Worm (Caenorhabditis elegans): Measurements from ENCODE around the gene kin-21.

kin-21 gene

DNA sequence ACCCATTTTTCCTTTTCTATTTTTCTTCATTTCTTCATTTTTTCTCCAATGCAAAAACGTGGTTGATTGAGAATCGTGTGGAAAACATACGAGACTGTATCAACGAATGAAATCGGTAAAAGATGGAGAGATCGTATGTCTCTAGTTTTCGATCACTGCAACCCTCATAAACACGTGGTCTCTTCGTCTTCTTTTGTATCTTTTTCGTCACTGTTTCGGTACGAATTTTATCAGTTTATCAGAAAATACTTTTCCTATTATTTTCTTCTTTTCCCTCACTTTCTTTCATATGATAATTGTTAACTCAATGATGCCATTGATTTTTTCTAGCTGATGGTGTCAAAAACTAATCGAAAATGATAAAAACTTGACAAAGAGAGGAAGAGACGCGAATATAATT is 43.0 kb downstream of the kin-21 start (continued):
- peak; percentile 89 for TF ChIP-seq nhr-80 (tag; optimal IDR thresholded peaks at IDR 0.05)
- TF ChIP-seq lin-35 (GFP tag; optimal IDR thresholded peaks at IDR 0.05): no peak
- no peak for TF ChIP-seq pbrm-1 (GFP tag; IDR thresholded peaks at IDR 0.05)
- no peak for TF ChIP-seq B0019.2 (GFP tag; conservative IDR thresholded peaks at IDR 0.05)
- TF ChIP-seq attf-5 (GFP tag; optimal IDR thresholded peaks at IDR 0.05): peak; percentile 14
- TF ChIP-seq egl-18 (GFP tag; IDR thresholded peaks at IDR 0.05): no peak
- TF ChIP-seq madf-10 (tag; optimal IDR thresholded peaks at IDR 0.05): no peak
- no peak for TF ChIP-seq bed-2 (GFP tag; IDR thresholded peaks at IDR 0.05)

DNA sequence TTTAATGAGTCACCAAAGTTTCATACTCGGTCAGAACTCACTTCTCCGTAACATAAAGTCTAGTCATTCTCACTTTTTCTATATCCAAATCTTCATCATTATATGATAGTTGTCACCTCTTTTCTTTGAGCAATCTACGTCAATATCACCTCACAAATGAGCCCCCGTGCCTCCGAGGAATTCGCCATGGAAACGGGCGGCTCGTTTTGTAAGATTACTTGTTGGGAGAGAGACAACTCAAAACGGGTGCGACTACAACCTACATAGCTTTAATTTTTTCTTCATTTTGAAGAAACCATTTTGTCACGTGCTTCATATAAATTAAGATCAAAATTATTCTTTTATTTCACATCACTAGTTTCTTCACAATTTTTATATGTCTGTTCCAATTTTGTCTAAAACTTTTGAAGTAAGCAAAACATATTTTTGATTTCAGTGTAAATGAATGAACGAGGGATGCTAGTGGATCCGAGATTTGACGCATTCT is 46.2 kb downstream of the kin-21 start, which contains the start of gene nhr-4:
Gene nhr-4, plus strand, starts transcription at position 437 of the 487 bp plus-strand sequence.
- TF ChIP-seq mes-4 (tag; optimal IDR thresholded peaks at IDR 0.05): no peak
- no peak for TF ChIP-seq T26A5.8 (tag; optimal IDR thresholded peaks at IDR 0.05)
- TF ChIP-seq atf-7 (tag; optimal IDR thresholded peaks at IDR 0.05): no peak
- TF ChIP-seq rpc-1 (optimal IDR thresholded peaks at IDR 0.05): no peak
- no peak for TF ChIP-seq rpc-1 (tag; optimal IDR thresholded peaks at IDR 0.05)
- no peak for TF ChIP-seq ekl-4 (GFP tag; IDR thresholded peaks at IDR 0.05)
- TF ChIP-seq tlf-1 (GFP tag; optimal IDR thresholded peaks at IDR 0.05): no peak
- no peak for TF ChIP-seq gei-17 (GFP tag; optimal IDR thresholded peaks at IDR 0.05)
- TF ChIP-seq K11D2.4 (GFP tag; IDR thresholded peaks at IDR 0.05): no peak

DNA sequence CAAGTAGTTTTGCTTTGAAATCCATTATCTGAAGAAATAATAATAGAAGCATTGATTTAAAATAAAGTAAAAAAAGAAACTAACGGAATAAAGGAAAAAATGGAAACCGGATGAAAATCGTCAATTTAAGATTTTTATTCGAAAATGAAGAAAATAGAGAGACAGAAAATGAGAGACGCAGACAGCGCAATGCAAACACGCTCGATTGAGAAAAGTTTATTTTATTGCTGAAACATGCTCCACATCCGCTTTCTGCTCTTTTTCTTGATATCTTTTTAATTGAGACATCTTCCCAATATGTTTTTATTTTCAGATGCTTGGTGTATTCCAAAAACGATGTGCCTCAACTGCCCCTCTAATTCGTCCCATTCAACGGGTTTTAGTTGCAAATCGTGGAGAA is 51.6 kb downstream of the kin-21 start, which contains the start of the genes prp-18 and mccc-1:
Gene prp-18, minus strand, starts transcription at position 127 of the 400 bp plus-strand sequence.
Gene mccc-1, plus strand, starts transcription at position 314 of the 400 bp plus-strand sequence.
- TF ChIP-seq T26A5.8 (tag; optimal IDR thresholded peaks at IDR 0.05): no peak
- TF ChIP-seq Y95B8A.8 (GFP tag; IDR thresholded peaks at IDR 0.05): no peak
- no peak for TF ChIP-seq egrh-3 (GFP tag; IDR thresholded peaks at IDR 0.05)
- peak; percentile 37; the same call in 1 of the 2 replicates for TF ChIP-seq rcor-1 (GFP tag; IDR thresholded peaks at IDR 0.05)
- peak; percentile 89 for TF ChIP-seq mcd-1 (GFP tag; IDR thresholded peaks at IDR 0.05)
- peak; percentile 33 for TF ChIP-seq nhr-80 (tag; optimal IDR thresholded peaks at IDR 0.05)
- TF ChIP-seq dox-1 (GFP tag; IDR thresholded peaks at IDR 0.05): peak; percentile 50; the same call in 1 of the 2 replicates
- TF ChIP-seq Y67H2A.10 (GFP tag; conservative IDR thresholded peaks at IDR 0.05): no peak
- TF ChIP-seq rpc-1 (optimal IDR thresholded peaks at IDR 0.05): no peak
- no peak for TF ChIP-seq rpc-1 (tag; optimal IDR thresholded peaks at IDR 0.05)
- no peak for TF ChIP-seq F57C9.4 (tag; optimal IDR thresholded peaks at IDR 0.05)
- peak; percentile 47; the same call in 1 of the 2 replicates for TF ChIP-seq F33H1.4 (GFP tag; IDR thresholded peaks at IDR 0.05)
- TF ChIP-seq attf-5 (GFP tag; optimal IDR thresholded peaks at IDR 0.05): peak; percentile 25
- peak; percentile 20 for TF ChIP-seq dpl-1 (GFP tag; optimal IDR thresholded peaks at IDR 0.05)
- no peak for TF ChIP-seq die-1 (tag; optimal IDR thresholded peaks at IDR 0.05)
- peak; percentile 2 for TF ChIP-seq unc-130 (GFP tag; optimal IDR thresholded peaks at IDR 0.05)
- TF ChIP-seq snpc-4 (GFP tag; optimal IDR thresholded peaks at IDR 0.05): no peak
- peak in 2 of 4 experiments; percentile 35 to 44 for TF ChIP-seq snpc-4 (tag; optimal IDR thresholded peaks at IDR 0.05)
- peak; percentile 23 for TF ChIP-seq him-1 (tag; optimal IDR thresholded peaks at IDR 0.05)
- peak; percentile 63 for TF ChIP-seq F23B12.7 (tag; optimal IDR thresholded peaks at IDR 0.05; ENCODE audit: insufficient read depth)
- no peak for TF ChIP-seq ztf-6 (GFP tag; IDR thresholded peaks at IDR 0.05)
- no peak for TF ChIP-seq K12H6.12 (tag; optimal IDR thresholded peaks at IDR 0.05)
- no peak for TF ChIP-seq pbrm-1 (GFP tag; IDR thresholded peaks at IDR 0.05)
- no peak for TF ChIP-seq tbx-9 (tag; optimal IDR thresholded peaks at IDR 0.05; ENCODE audit: borderline replicate concordance)
- peak; percentile 12 for TF ChIP-seq F49E8.2 (tag; optimal IDR thresholded peaks at IDR 0.05; ENCODE audit: insufficient read depth)
- peak; percentile 16 for TF ChIP-seq snpc-1.3 (tag; optimal IDR thresholded peaks at IDR 0.05; ENCODE audit: insufficient read depth)
- peak; percentile 23; the same call in 1 of the 2 replicates for TF ChIP-seq madf-6 (GFP tag; IDR thresholded peaks at IDR 0.05)
- peak; percentile 40 for TF ChIP-seq lsl-1 (GFP tag; optimal IDR thresholded peaks at IDR 0.05)
- no peak for TF ChIP-seq ceh-58 (GFP tag; IDR thresholded peaks at IDR 0.05)
- peak; percentile 8 for TF ChIP-seq snpc-3.4 (tag; optimal IDR thresholded peaks at IDR 0.05)
- TF ChIP-seq hmg-1.2 (GFP tag; IDR thresholded peaks at IDR 0.05): peak; percentile 77; the same call in 1 of the 2 replicates
- no peak for TF ChIP-seq dpff-1 (tag; optimal IDR thresholded peaks at IDR 0.05)
- no peak for TF ChIP-seq F57A8.1 (GFP tag; optimal IDR thresholded peaks at IDR 0.05)
